Worm (Caenorhabditis elegans): Measurements from ENCODE around the gene acl-1.

DNA sequence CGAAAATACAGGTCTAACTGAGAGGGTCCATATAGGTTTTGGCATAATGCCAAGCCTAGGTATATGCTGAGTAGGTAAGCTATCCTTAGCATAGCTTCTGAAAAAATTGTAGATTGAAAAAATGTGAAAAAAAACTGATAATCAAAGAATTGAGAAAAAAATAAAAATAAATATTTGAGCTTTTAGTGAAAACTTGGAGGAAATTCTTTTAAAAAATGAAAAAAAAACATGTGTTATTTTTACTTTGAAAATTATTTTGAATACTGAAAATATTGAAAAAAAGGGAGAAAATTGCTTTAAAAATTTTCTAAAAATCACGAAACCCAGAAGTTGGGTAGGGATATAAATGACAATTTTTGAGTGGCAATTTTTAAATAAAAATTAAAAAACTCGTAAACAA lies 37.8 kb downstream of the acl-1 start, which contains the start of gene F53H4.3:
- TF ChIP-seq pha-4 (tag; optimal IDR thresholded peaks at IDR 0.05) (no peak), T23F11.4 (GFP tag; optimal IDR thresholded peaks at IDR 0.05) (no peak), nhr-11 (tag; optimal IDR thresholded peaks at IDR 0.05) (no peak), ama-1 (optimal IDR thresholded peaks at IDR 0.05) (no peak), C08G9.2 (tag; optimal IDR thresholded peaks at IDR 0.05) (no peak), ceh-30 (tag; optimal IDR thresholded peaks at IDR 0.05) (no peak)

Data from whole organism, late embryonic.